Fruit fly (Drosophila melanogaster): ENCODE results near the gene C1GalTA.
A peak's percentile ranks its signal among the peaks of the same experiment; 100 is the strongest.

The C1GalTA gene

dm6 chr2L:8958046-8958497 is 7.1 kb upstream of the C1GalTA start (continued):
- peak; percentile 87 for TF ChIP-seq CG6813 (GFP tag; optimal IDR thresholded peaks at IDR 0.05)
- peak; percentile 77 for TF ChIP-seq CG12071 (GFP tag; optimal IDR thresholded peaks at IDR 0.05)
- no peak for TF ChIP-seq hb (GFP tag; IDR thresholded peaks at IDR 0.05; ENCODE audit: partially characterized antibody)
- TF ChIP-seq CG2120 (GFP tag; optimal IDR thresholded peaks at IDR 0.05) = peak; percentile 95
- peak; percentile 99 for TF ChIP-seq ranshi (GFP tag; IDR thresholded peaks at IDR 0.05)
- peak; percentile 92 for TF ChIP-seq Chrac-16 (GFP tag; optimal IDR thresholded peaks at IDR 0.05)
- peak; percentile 18; the same call in 1 of the 2 replicates for TF ChIP-seq sna (GFP tag; IDR thresholded peaks at IDR 0.05; ENCODE audit: partially characterized antibody)
- TF ChIP-seq CG15601 (tag; optimal IDR thresholded peaks at IDR 0.05) = peak; percentile 97
- TF ChIP-seq chn (GFP tag; optimal IDR thresholded peaks at IDR 0.05) = peak; percentile 93
- TF ChIP-seq CrebB (tag; optimal IDR thresholded peaks at IDR 0.05) = peak; percentile 85
- TF ChIP-seq CG42726 (GFP tag; IDR thresholded peaks at IDR 0.05; ENCODE audit: partially characterized antibody) = no peak
- TF ChIP-seq CG18476 (GFP tag; optimal IDR thresholded peaks at IDR 0.05) = peak; percentile 88
- no peak for TF ChIP-seq corto (GFP tag; optimal IDR thresholded peaks at IDR 0.05)
- no peak for TF ChIP-seq D (optimal IDR thresholded peaks at IDR 0.05)
- TF ChIP-seq D (GFP tag; optimal IDR thresholded peaks at IDR 0.05) = peak; percentile 90
- TF ChIP-seq CG11695 (GFP tag; IDR thresholded peaks at IDR 0.05) = peak; percentile 98
- TF ChIP-seq tio (GFP tag; optimal IDR thresholded peaks at IDR 0.05) = peak; percentile 92
- TF ChIP-seq Awh (GFP tag; IDR thresholded peaks at IDR 0.05) = peak; percentile 98
- no peak for TF ChIP-seq Lpt (GFP tag; optimal IDR thresholded peaks at IDR 0.05)
- peak; percentile 72 for TF ChIP-seq CG18011 (GFP tag; optimal IDR thresholded peaks at IDR 0.05)
- no peak for TF ChIP-seq nerfin-2 (GFP tag; IDR thresholded peaks at IDR 0.05; ENCODE audit: partially characterized antibody)
- TF ChIP-seq bbx (GFP tag; IDR thresholded peaks at IDR 0.05; ENCODE audit: partially characterized antibody) = no peak
- TF ChIP-seq sens (GFP tag) = peak; percentile 100
- peak; percentile 63 for TF ChIP-seq CG31365 (tag; optimal IDR thresholded peaks at IDR 0.05)
- TF ChIP-seq exex (tag; optimal IDR thresholded peaks at IDR 0.05) = peak; percentile 66
- peak; percentile 87 for TF ChIP-seq CG3407 (GFP tag; optimal IDR thresholded peaks at IDR 0.05)
- TF ChIP-seq CG6272 (GFP tag; IDR thresholded peaks at IDR 0.05) = peak; percentile 97
- peak; percentile 79 for TF ChIP-seq Nf-YB (GFP tag; optimal IDR thresholded peaks at IDR 0.05)
- TF ChIP-seq CG14710 (tag; optimal IDR thresholded peaks at IDR 0.05) = peak; percentile 94
- peak; percentile 80 for TF ChIP-seq CG6683 (GFP tag; optimal IDR thresholded peaks at IDR 0.05)
- peak; percentile 93 for TF ChIP-seq Hr3 (GFP tag; optimal IDR thresholded peaks at IDR 0.05)
- peak; percentile 87 for TF ChIP-seq gt (GFP tag; IDR thresholded peaks at IDR 0.05)
- peak; percentile 93 for TF ChIP-seq cas (GFP tag; IDR thresholded peaks at IDR 0.05)
- TF ChIP-seq NK7.1 (GFP tag; optimal IDR thresholded peaks at IDR 0.05) = peak; percentile 87
- TF ChIP-seq yki (optimal IDR thresholded peaks at IDR 0.05) = no peak
- TF ChIP-seq ATbp (GFP tag; optimal IDR thresholded peaks at IDR 0.05) = peak; percentile 92
- TF ChIP-seq CG10462 (GFP tag; optimal IDR thresholded peaks at IDR 0.05) = peak; percentile 97
- TF ChIP-seq vvl (GFP tag; IDR thresholded peaks at IDR 0.05) = peak; percentile 99
- TF ChIP-seq BEAF-32 (GFP tag; optimal IDR thresholded peaks at IDR 0.05) = no peak
- TF ChIP-seq Med (GFP tag) = peak; percentile 96
- peak; percentile 96 for TF ChIP-seq Atf-2 (GFP tag; optimal IDR thresholded peaks at IDR 0.05)
- no peak for TF ChIP-seq h (optimal IDR thresholded peaks at IDR 0.05)
- TF ChIP-seq CG11247 (GFP tag; IDR thresholded peaks at IDR 0.05) = peak; percentile 94
- peak in 1 of 2 experiments; percentile 46 for TF ChIP-seq insv (GFP tag; optimal IDR thresholded peaks at IDR 0.05)
- TF ChIP-seq jumu (GFP tag; optimal IDR thresholded peaks at IDR 0.05) = peak; percentile 96
- peak; percentile 91 for TF ChIP-seq toy (GFP tag; IDR thresholded peaks at IDR 0.05)
- peak; percentile 95 for TF ChIP-seq CG12155 (GFP tag; optimal IDR thresholded peaks at IDR 0.05)
- peak; percentile 54 for TF ChIP-seq Sry-δ (GFP tag; optimal IDR thresholded peaks at IDR 0.05)
- peak; percentile 93 for TF ChIP-seq phol (tag; optimal IDR thresholded peaks at IDR 0.05)
- TF ChIP-seq Mrtf (GFP tag; IDR thresholded peaks at IDR 0.05) = peak; percentile 93
- peak; percentile 89 for TF ChIP-seq Asciz (GFP tag; optimal IDR thresholded peaks at IDR 0.05)

All from whole organism, embryonic.